Worm (Caenorhabditis elegans) whole organism, L4 larva: ENCODE results near the gene rps-25.

Source experiments
- F10B5.3 ChIP-seq: sonication (generic microtip); optimal IDR thresholded peaks from 2 replicates; lab custom pipeline; 2016; ENCODE audit warnings: mild to moderate bottlenecking, missing genetic modification characterization, missing compliant biosample characterization
- F37D6.2 ChIP-seq: sonication (generic microtip); optimal IDR thresholded peaks from 2 replicates; lab custom pipeline; 2016; ENCODE audit warnings: mild to moderate bottlenecking, missing genetic modification characterization, missing compliant biosample characterization
- T20F7.1 ChIP-seq: fragments of 200-800 bp; sonication (Bioruptor generic); optimal IDR thresholded peaks from 2 replicates; lab custom pipeline; 2018; ENCODE audit warnings: mild to moderate bottlenecking, missing genetic modification characterization, missing compliant biosample characterization
- Y5F2A.4 ChIP-seq: fragments of 200-800 bp; sonication (Bioruptor generic); optimal IDR thresholded peaks from 2 replicates; lab custom pipeline; 2018; ENCODE audit warnings: mild to moderate bottlenecking, missing genetic modification characterization, missing compliant biosample characterization
- Y75B8A.6 ChIP-seq: fragments of 200-800 bp; sonication (Bioruptor generic); IDR thresholded peaks from 2 replicates; pipeline ENCODE4 v1.3.6; 2022; ENCODE audit warnings: missing genetic modification reagents, missing genetic modification characterization, missing compliant biosample characterization
- ZK337.2 ChIP-seq: fragments of 200-800 bp; sonication (Bioruptor generic); IDR thresholded peaks from 2 replicates; pipeline ENCODE4 v1.3.6; 2022; ENCODE audit warnings: missing genetic modification reagents, missing genetic modification characterization, missing compliant biosample characterization
- aha-1 ChIP-seq: fragments of 150-350 bp; peaks from one replicate; lab custom pipeline; 2014; ENCODE audit warnings: missing biosample characterization, missing genetic modification characterization
- aly-2 ChIP-seq: sonication (generic microtip); optimal IDR thresholded peaks from 2 replicates; lab custom pipeline; 2018; ENCODE audit warnings: missing biosample characterization, missing genetic modification characterization
- arid-1 ChIP-seq: fragments of 200-800 bp; sonication (Bioruptor generic); conservative IDR thresholded peaks from 2 replicates; pipeline ENCODE4 v1.3.6; 2022; ENCODE audit warnings: missing genetic modification reagents, missing genetic modification characterization, missing compliant biosample characterization
- ceh-28 ChIP-seq: fragments of 150-350 bp; optimal IDR thresholded peaks from 2 replicates; lab custom pipeline; 2014; ENCODE audit warnings: missing biosample characterization, missing genetic modification reagents, missing genetic modification characterization
- ceh-44 ChIP-seq: fragments of 200-800 bp; sonication (Bioruptor generic); IDR thresholded peaks from 2 replicates; pipeline ENCODE4 v1.3.6; 2022; ENCODE audit warnings: missing genetic modification reagents, missing genetic modification characterization, missing compliant biosample characterization
- ceh-82 ChIP-seq: sonication (generic microtip); optimal IDR thresholded peaks from 2 replicates; lab custom pipeline; 2017; ENCODE audit warnings: missing biosample characterization, missing genetic modification characterization
- daf-16 ChIP-seq, 3 experiments: sonication (generic microtip); optimal IDR thresholded peaks; 2 replicates each; lab custom pipeline; 2016 to 2017; ENCODE audit warnings: missing genetic modification characterization in 3 of 3, missing genetic modification reagents in 3 of 3, mild to moderate bottlenecking in 2 of 3, missing compliant biosample characterization in 2 of 3, missing biosample characterization in 1 of 3, moderate library complexity in 1 of 3
- daf-19 ChIP-seq: fragments of 200-800 bp; sonication (Bioruptor generic); conservative IDR thresholded peaks from 2 replicates; pipeline ENCODE4 v1.3.6; 2022; ENCODE audit warnings: missing genetic modification characterization, missing compliant biosample characterization
- dmd-6 ChIP-seq: fragments of 200-800 bp; sonication (Bioruptor generic); IDR thresholded peaks from 2 replicates; pipeline ENCODE4 v1.3.6; 2022; ENCODE audit warnings: missing genetic modification reagents, missing genetic modification characterization, missing compliant biosample characterization
- dpl-1 ChIP-seq: fragments of 150-350 bp; optimal IDR thresholded peaks from 2 replicates; lab custom pipeline; 2014; ENCODE audit warnings: missing biosample characterization, missing genetic modification reagents, missing genetic modification characterization
- duxl-1 ChIP-seq: sonication (generic microtip); optimal IDR thresholded peaks from 2 replicates; lab custom pipeline; 2016; ENCODE audit warnings: mild to moderate bottlenecking, missing genetic modification characterization, moderate library complexity, missing compliant biosample characterization; ENCODE audit not compliant: poor library complexity
- dve-1 ChIP-seq: sonication (generic microtip); optimal IDR thresholded peaks from 2 replicates; lab custom pipeline; 2017; ENCODE audit warnings: antibody characterized with exemption, mild to moderate bottlenecking, missing genetic modification characterization, missing compliant biosample characterization; ENCODE audit not compliant: insufficient read depth
- egl-43 ChIP-seq: fragments of 200-800 bp; sonication (Bioruptor generic); IDR thresholded peaks from 2 replicates; pipeline ENCODE4 v1.3.6; 2022; ENCODE audit warnings: missing genetic modification reagents, missing genetic modification characterization, missing compliant biosample characterization
- fkh-10 ChIP-seq: fragments of 150-350 bp; optimal IDR thresholded peaks from 2 replicates; lab custom pipeline; 2014; ENCODE audit warnings: missing biosample characterization, missing genetic modification reagents, missing genetic modification characterization
- hlh-11 ChIP-seq: fragments of 200-800 bp; sonication (Bioruptor generic); optimal IDR thresholded peaks from 2 replicates; lab custom pipeline; 2018; ENCODE audit warnings: mild to moderate bottlenecking, missing genetic modification characterization, missing compliant biosample characterization
- hmg-1.1 ChIP-seq: fragments of 200-800 bp; sonication (Bioruptor generic); IDR thresholded peaks from 2 replicates; pipeline ENCODE4 v1.3.6; 2022; ENCODE audit warnings: missing genetic modification reagents, missing genetic modification characterization, missing compliant biosample characterization
- jun-1 ChIP-seq: fragments of 150-350 bp; optimal IDR thresholded peaks from 2 replicates; lab custom pipeline; 2014; ENCODE audit warnings: missing biosample characterization, missing genetic modification reagents, missing genetic modification characterization
- lin-1 ChIP-seq: fragments of 200-800 bp; sonication (Bioruptor generic); IDR thresholded peaks from 2 replicates; pipeline ENCODE4 v1.3.6; 2022; ENCODE audit warnings: missing genetic modification reagents, missing genetic modification characterization, missing compliant biosample characterization
- lin-13 ChIP-seq: fragments of 150-350 bp; optimal IDR thresholded peaks from 2 replicates; lab custom pipeline; 2014; ENCODE audit warnings: missing biosample characterization, missing genetic modification reagents, missing genetic modification characterization
- lin-29 ChIP-seq: fragments of 200-800 bp; sonication (Bioruptor generic); IDR thresholded peaks from 2 replicates; pipeline ENCODE4 v1.3.6; 2022; ENCODE audit warnings: missing genetic modification reagents, missing genetic modification characterization, missing compliant biosample characterization
- lin-38 ChIP-seq: fragments of 200-800 bp; sonication (Bioruptor generic); IDR thresholded peaks from 2 replicates; pipeline ENCODE4 v1.3.6; 2022; ENCODE audit warnings: missing genetic modification reagents, missing genetic modification characterization, missing compliant biosample characterization
- lin-39 ChIP-seq: fragments of 150-350 bp; optimal IDR thresholded peaks from 2 replicates; lab custom pipeline; 2014; ENCODE audit warnings: missing biosample characterization, missing genetic modification reagents, missing genetic modification characterization
- lir-3 ChIP-seq: sonication (generic microtip); optimal IDR thresholded peaks from 2 replicates; lab custom pipeline; 2016; ENCODE audit warnings: mild to moderate bottlenecking, missing genetic modification characterization, missing compliant biosample characterization
- madf-5 ChIP-seq, 2 experiments: fragments of 200-800 bp; sonication (Bioruptor generic); IDR thresholded peaks; 2 replicates each; pipeline ENCODE4 v1.3.6; 2022; ENCODE audit warnings: missing compliant biosample characterization in 2 of 2, missing genetic modification characterization in 2 of 2
- madf-9 ChIP-seq: fragments of 200-800 bp; sonication (Bioruptor generic); conservative IDR thresholded peaks from 2 replicates; pipeline ENCODE4 v1.3.6; 2022; ENCODE audit warnings: missing genetic modification reagents, missing genetic modification characterization, missing compliant biosample characterization
- mdl-1 ChIP-seq, 2 experiments: fragments of 150-350 bp in 1 of 2; sonication (generic microtip) in 1 of 2; optimal IDR thresholded peaks; 2 replicates each; lab custom pipeline; 2014 to 2017; ENCODE audit warnings: missing biosample characterization in 2 of 2, missing genetic modification characterization in 2 of 2
- mdt-29 ChIP-seq: fragments of 200-800 bp; sonication (Bioruptor generic); IDR thresholded peaks from 2 replicates; pipeline ENCODE4 v1.3.6; 2022; ENCODE audit warnings: missing genetic modification reagents, missing genetic modification characterization, missing compliant biosample characterization
- nhr-10 ChIP-seq: fragments of 150-350 bp; optimal IDR thresholded peaks from 2 replicates; lab custom pipeline; 2014; ENCODE audit warnings: missing biosample characterization, missing genetic modification characterization
- nhr-111 ChIP-seq: fragments of 200-800 bp; sonication (Bioruptor generic); optimal IDR thresholded peaks from 2 replicates; lab custom pipeline; 2018; ENCODE audit warnings: mild to moderate bottlenecking, missing genetic modification characterization, missing compliant biosample characterization
- nhr-237 ChIP-seq: sonication (generic microtip); optimal IDR thresholded peaks from 2 replicates; lab custom pipeline; 2017; ENCODE audit warnings: missing biosample characterization, missing genetic modification characterization
- nhr-41 ChIP-seq: fragments of 200-800 bp; sonication (Bioruptor generic); IDR thresholded peaks from 2 replicates; pipeline ENCODE4 v1.3.6; 2022; ENCODE audit warnings: missing genetic modification reagents, missing genetic modification characterization, missing compliant biosample characterization
- nhr-48 ChIP-seq: sonication (generic microtip); optimal IDR thresholded peaks from 2 replicates; lab custom pipeline; 2016; ENCODE audit warnings: mild to moderate bottlenecking, missing genetic modification characterization, missing compliant biosample characterization
- nhr-6 ChIP-seq: fragments of 150-350 bp; optimal IDR thresholded peaks from 2 replicates; lab custom pipeline; 2014; ENCODE audit warnings: missing biosample characterization, missing genetic modification characterization
- php-3 ChIP-seq: fragments of 200-800 bp; sonication (Bioruptor generic); IDR thresholded peaks from 2 replicates; pipeline ENCODE4 v1.3.6; 2022; ENCODE audit warnings: missing genetic modification reagents, missing genetic modification characterization, missing compliant biosample characterization
- pqm-1 ChIP-seq: sonication (generic microtip); optimal IDR thresholded peaks from 2 replicates; lab custom pipeline; 2017; ENCODE audit warnings: missing biosample characterization, missing genetic modification characterization
- rbr-2 ChIP-seq: sonication (generic microtip); optimal IDR thresholded peaks from 2 replicates; lab custom pipeline; 2016; ENCODE audit warnings: missing genotype, missing genetic modification characterization, missing compliant biosample characterization
- sdz-12 ChIP-seq: fragments of 200-800 bp; sonication (Bioruptor generic); optimal IDR thresholded peaks from 2 replicates; lab custom pipeline; 2018; ENCODE audit warnings: mild to moderate bottlenecking, missing genetic modification characterization, missing compliant biosample characterization
- set-16 ChIP-seq: fragments of 200-800 bp; sonication (Bioruptor generic); IDR thresholded peaks from 2 replicates; pipeline ENCODE4 v1.3.6; 2022; ENCODE audit warnings: missing genetic modification reagents, missing genetic modification characterization, missing compliant biosample characterization
- spr-1 ChIP-seq: sonication (generic microtip); optimal IDR thresholded peaks from 2 replicates; lab custom pipeline; 2016; ENCODE audit warnings: mild to moderate bottlenecking, missing genetic modification characterization, missing compliant biosample characterization
- tra-1 ChIP-seq: fragments of 200-800 bp; sonication (Bioruptor generic); IDR thresholded peaks from 2 replicates; pipeline ENCODE4 v1.3.6; 2022; ENCODE audit warnings: missing genetic modification reagents, missing genetic modification characterization, missing compliant biosample characterization
- unc-130 ChIP-seq: sonication (generic microtip); optimal IDR thresholded peaks from 2 replicates; lab custom pipeline; 2016; ENCODE audit warnings: missing genetic modification reagents, missing genetic modification characterization, missing compliant biosample characterization
- unc-62 ChIP-seq, 3 experiments: fragments of 150-350 bp in 1 of 3; sonication (generic microtip); optimal IDR thresholded peaks in 2 of 3; peaks in 1 of 3; 1 replicate in 1 of 3; 2 replicates in 2 of 3; lab custom pipeline; 2014 to 2017; ENCODE audit warnings: missing biosample characterization in 3 of 3, missing genetic modification characterization in 3 of 3, missing genetic modification reagents in 3 of 3, missing genotype in 1 of 3
- zfp-2 ChIP-seq: sonication (generic microtip); optimal IDR thresholded peaks from 2 replicates; lab custom pipeline; 2016; ENCODE audit warnings: mild to moderate bottlenecking, missing genetic modification characterization, missing compliant biosample characterization
- ztf-11 ChIP-seq: fragments of 150-350 bp; optimal IDR thresholded peaks from 2 replicates; lab custom pipeline; 2014; ENCODE audit warnings: missing biosample characterization, missing genetic modification characterization

The rps-25 gene

ce11 chrIV:5967035-5967499 is 19.7 kb upstream of the rps-25 start (continued):
- TF ChIP-seq tra-1 (GFP tag; lab: Robert Waterston, UW) (peak; percentile 92), mdt-29 (GFP tag; lab: Robert Waterston, UW) (peak; percentile 88), dpl-1 (peak; percentile 63), ceh-44 (GFP tag; lab: Robert Waterston, UW) (peak; percentile 92), spr-1 (tag; lab: Kevin White, UChicago) (peak; percentile 87), Y5F2A.4 (peak; percentile 75), nhr-10 (peak; percentile 48), duxl-1 (tag; lab: Kevin White, UChicago) (peak; percentile 89), lir-3 (peak; percentile 70), F10B5.3 (tag; lab: Kevin White, UChicago) (peak; percentile 47), ceh-82 (tag; lab: Kevin White, UChicago) (no peak), hmg-1.1 (peak; percentile 86), nhr-6 (peak; percentile 38), dve-1 (tag; lab: Kevin White, UChicago) (peak; percentile 98), nhr-41 (GFP tag; lab: Robert Waterston, UW) (peak; percentile 82), pqm-1 (tag; lab: Kevin White, UChicago) (peak; percentile 79), nhr-111 (GFP tag; lab: Kevin White, UChicago) (peak; percentile 19), lin-38 (GFP tag; lab: Robert Waterston, UW) (peak; percentile 78), Y75B8A.6 (GFP tag; lab: Robert Waterston, UW) (peak; percentile 86; the same call in 1 of the 2 replicates), fkh-10 (peak; percentile 51), unc-62 (GFP tag; optimal IDR thresholded peaks at IDR 0.05 in 1 of 2; lab: Kevin White, UChicago) (no peak), unc-62 (tag; optimal IDR thresholded peaks at IDR 0.05; lab: Kevin White, UChicago) (no peak), php-3 (GFP tag; lab: Robert Waterston, UW) (peak; percentile 87), daf-19 (GFP tag; lab: Robert Waterston, UW) (peak; percentile 82), egl-43 (peak; percentile 92), aly-2 (no peak), T20F7.1 (GFP tag; lab: Kevin White, UChicago) (peak; percentile 68), arid-1 (GFP tag; lab: Robert Waterston, UW) (peak; percentile 95), set-16 (GFP tag; lab: Robert Waterston, UW) (no peak), ztf-11 (no peak), rbr-2 (peak; percentile 71), jun-1 (tag; lab: Kevin White, UChicago) (peak; percentile 47), unc-130 (GFP tag; lab: Kevin White, UChicago) (peak; percentile 60), lin-29 (GFP tag; lab: Robert Waterston, UW) (peak; percentile 68; the same call in 1 of the 2 replicates), hlh-11 (tag; lab: Kevin White, UChicago) (peak; percentile 89), F37D6.2 (tag; lab: Kevin White, UChicago) (peak; percentile 28), madf-5 (GFP tag; IDR thresholded peaks at IDR 0.05; lab: Robert Waterston, UW) (peak; percentile 66 to 73; a peak in 1 of 4 replicates), ZK337.2 (GFP tag; lab: Robert Waterston, UW) (0 out of 2 replicates have a peak, but pooled peaks have one; percentile 58), mdl-1 (tag; optimal IDR thresholded peaks at IDR 0.05; lab: Kevin White, UChicago) (peak; percentile 54 to 81), madf-9 (peak; percentile 90), nhr-237 (no peak), zfp-2 (tag; lab: Kevin White, UChicago) (peak; percentile 76), lin-39 (tag; lab: Kevin White, UChicago) (no peak), lin-1 (GFP tag; lab: Robert Waterston, UW) (peak; percentile 90), aha-1 (tag; lab: Kevin White, UChicago) (peak; percentile 87), sdz-12 (GFP tag; lab: Kevin White, UChicago) (peak; percentile 37), lin-13 (GFP tag; lab: Kevin White, UChicago) (peak; percentile 77), ceh-28 (no peak), dmd-6 (GFP tag; lab: Robert Waterston, UW) (peak; percentile 90), nhr-48 (tag; lab: Kevin White, UChicago) (peak; percentile 83), daf-16 (GFP tag; optimal IDR thresholded peaks at IDR 0.05; lab: Kevin White, UChicago) (peak; percentile 60 to 95), daf-16 (tag; optimal IDR thresholded peaks at IDR 0.05; lab: Kevin White, UChicago) (peak; percentile 96)
